Fruit fly (Drosophila melanogaster) whole organism, embryonic: ENCODE data around the gene MESR3.

Source experiments
- Antp ChIP-seq: fragments of 200-800 bp; sonication (Bioruptor generic); optimal IDR thresholded peaks from 3 replicates; lab custom pipeline; 2016; ENCODE audit warnings: missing biosample characterization, missing genetic modification characterization
- Bteb2 ChIP-seq: fragments of 200-800 bp; sonication (Bioruptor generic); optimal IDR thresholded peaks from 2 replicates; lab custom pipeline; 2016; ENCODE audit warnings: missing biosample characterization, missing genetic modification characterization
- CG10654 ChIP-seq: fragments of 200-800 bp; sonication (Bioruptor generic); optimal IDR thresholded peaks from 2 replicates; lab custom pipeline; 2016; ENCODE audit warnings: missing biosample characterization, missing genetic modification characterization
- CG11723 ChIP-seq: fragments of 200-800 bp; sonication (Bioruptor generic); optimal IDR thresholded peaks from 2 replicates; lab custom pipeline; 2017; ENCODE audit warnings: missing biosample characterization, mild to moderate bottlenecking, missing genetic modification characterization
- CG12744 ChIP-seq: fragments of 200-800 bp; sonication (Bioruptor generic); optimal IDR thresholded peaks from 2 replicates; lab custom pipeline; 2016; ENCODE audit warnings: missing biosample characterization, missing genetic modification characterization
- CG14965 ChIP-seq: fragments of 200-800 bp; sonication (Bioruptor generic); optimal IDR thresholded peaks from 2 replicates; lab custom pipeline; 2016; ENCODE audit warnings: missing biosample characterization, missing genetic modification characterization, borderline replicate concordance
- CG16813 ChIP-seq: fragments of 200-800 bp; sonication (Bioruptor generic); IDR thresholded peaks from 3 replicates; pipeline ENCODE4 v1.3.6; 2022; ENCODE audit warnings: missing biosample characterization, missing genetic modification characterization; ENCODE audit not compliant: partially characterized antibody
- CG2116 ChIP-seq: fragments of 200-800 bp; sonication (Bioruptor generic); optimal IDR thresholded peaks from 3 replicates; lab custom pipeline; 2018; ENCODE audit warnings: missing biosample characterization, mild to moderate bottlenecking, missing genetic modification characterization
- CG32772 ChIP-seq: fragments of 200-800 bp; sonication (Bioruptor generic); IDR thresholded peaks from 2 replicates; pipeline ENCODE4 v1.3.6; 2022; ENCODE audit warnings: missing biosample characterization, missing genetic modification characterization
- CG34422 ChIP-seq: fragments of 200-800 bp; sonication (Bioruptor generic); IDR thresholded peaks from 3 replicates; pipeline ENCODE4 v1.3.6; 2022; ENCODE audit warnings: missing biosample characterization, missing genetic modification characterization
- CG42726 ChIP-seq: fragments of 200-800 bp; sonication (Bioruptor generic); IDR thresholded peaks from 2 replicates; pipeline ENCODE4 v1.3.6; 2022; ENCODE audit warnings: missing biosample characterization, missing genetic modification characterization; ENCODE audit not compliant: partially characterized antibody
- CG43689 ChIP-seq: fragments of 200-800 bp; sonication (Bioruptor generic); IDR thresholded peaks from 2 replicates; pipeline ENCODE4 v1.3.6; 2022; ENCODE audit warnings: missing biosample characterization, missing genetic modification characterization
- CG6765 ChIP-seq: fragments of 200-800 bp; sonication (Bioruptor generic); optimal IDR thresholded peaks from 3 replicates; lab custom pipeline; 2017; ENCODE audit warnings: missing biosample characterization, mild to moderate bottlenecking, missing genetic modification characterization
- CG6791 ChIP-seq: fragments of 200-800 bp; sonication (Bioruptor generic); IDR thresholded peaks from 3 replicates; pipeline ENCODE4 v1.3.6; 2022; ENCODE audit warnings: missing biosample characterization, missing genetic modification characterization; ENCODE audit not compliant: partially characterized antibody
- CG7556 ChIP-seq: fragments of 200-800 bp; sonication (Bioruptor generic); optimal IDR thresholded peaks from 2 replicates; lab custom pipeline; 2017; ENCODE audit warnings: missing biosample characterization, mild to moderate bottlenecking, missing genetic modification characterization
- CG8281 ChIP-seq: fragments of 200-800 bp; sonication (Bioruptor generic); optimal IDR thresholded peaks from 2 replicates; lab custom pipeline; 2018; ENCODE audit warnings: missing biosample characterization, mild to moderate bottlenecking, missing genetic modification characterization, moderate library complexity
- CG9215 ChIP-seq: fragments of 200-800 bp; sonication (Bioruptor generic); IDR thresholded peaks from 2 replicates; pipeline ENCODE4 v1.3.6; 2022; ENCODE audit warnings: missing biosample characterization, missing genetic modification characterization
- Dll ChIP-seq: fragments of 200-800 bp; sonication (Bioruptor generic); IDR thresholded peaks from 4 replicates; pipeline ENCODE4 v1.3.6; 2022; ENCODE audit warnings: missing biosample characterization, missing genetic modification characterization; ENCODE audit not compliant: partially characterized antibody
- ERR ChIP-seq: fragments of 200-800 bp; sonication (Bioruptor generic); optimal IDR thresholded peaks from 2 replicates; lab custom pipeline; 2016; ENCODE audit warnings: missing biosample characterization, missing genetic modification characterization
- Lim3 ChIP-seq: fragments of 200-800 bp; sonication (Bioruptor generic); IDR thresholded peaks from 2 replicates; pipeline ENCODE4 v1.3.6; 2022; ENCODE audit warnings: missing biosample characterization, missing genetic modification characterization
- Oaz ChIP-seq: fragments of 200-800 bp; sonication (Bioruptor generic); IDR thresholded peaks from 2 replicates; pipeline ENCODE4 v1.3.6; 2022; ENCODE audit warnings: missing biosample characterization, missing genetic modification characterization
- Rfx ChIP-seq: fragments of 200-800 bp; sonication (Bioruptor generic); IDR thresholded peaks from 2 replicates; pipeline ENCODE4 v1.3.6; 2022; ENCODE audit warnings: missing biosample characterization, missing genetic modification characterization
- aop ChIP-seq: fragments of 200-800 bp; sonication (Bioruptor generic); IDR thresholded peaks from 2 replicates; pipeline ENCODE4 v1.3.6; 2022; ENCODE audit warnings: missing biosample characterization, missing genetic modification characterization
- ara ChIP-seq: fragments of 200-800 bp; sonication (Bioruptor generic); IDR thresholded peaks from 2 replicates; pipeline ENCODE4 v1.3.6; 2022; ENCODE audit warnings: missing biosample characterization, missing genetic modification characterization
- bcd ChIP-seq: fragments of 200-800 bp; sonication (Bioruptor generic); optimal IDR thresholded peaks from 2 replicates; lab custom pipeline; 2017; ENCODE audit warnings: missing biosample characterization, mild to moderate bottlenecking, missing genetic modification characterization
- cg ChIP-seq: fragments of 200-800 bp; sonication (Bioruptor generic); optimal IDR thresholded peaks from 3 replicates; lab custom pipeline; 2019; ENCODE audit warnings: missing biosample characterization, mild to moderate bottlenecking, missing genetic modification characterization, moderate library complexity
- croc ChIP-seq: fragments of 200-800 bp; sonication (Bioruptor generic); conservative IDR thresholded peaks from 3 replicates; pipeline ENCODE4 v1.3.6; 2022; ENCODE audit warnings: missing biosample characterization, missing genetic modification characterization
- crol ChIP-seq: fragments of 200-800 bp; sonication (Bioruptor generic); IDR thresholded peaks from 2 replicates; pipeline ENCODE4 v1.3.6; 2022; ENCODE audit warnings: missing biosample characterization, missing genetic modification characterization
- dan ChIP-seq: fragments of 200-800 bp; sonication (Bioruptor generic); IDR thresholded peaks from 2 replicates; pipeline ENCODE4 v1.3.6; 2022; ENCODE audit warnings: missing biosample characterization, missing genetic modification characterization
- eyg ChIP-seq: fragments of 200-800 bp; sonication (Bioruptor generic); optimal IDR thresholded peaks from 3 replicates; lab custom pipeline; 2016; ENCODE audit warnings: missing biosample characterization, missing genetic modification characterization
- fd3F ChIP-seq: fragments of 200-800 bp; sonication (Bioruptor generic); optimal IDR thresholded peaks from 2 replicates; lab custom pipeline; 2018; ENCODE audit warnings: missing biosample characterization, mild to moderate bottlenecking, missing genetic modification characterization, moderate library complexity
- gro ChIP-seq: fragments of 200-800 bp; sonication (Bioruptor generic); optimal IDR thresholded peaks from 2 replicates; lab custom pipeline; 2016; ENCODE audit warnings: missing biosample characterization, missing genetic modification characterization
- ham ChIP-seq: fragments of 200-800 bp; sonication (Bioruptor generic); IDR thresholded peaks from 2 replicates; pipeline ENCODE4 v1.3.6; 2022; ENCODE audit warnings: missing biosample characterization, missing genetic modification characterization
- her ChIP-seq: fragments of 200-800 bp; sonication (Bioruptor generic); optimal IDR thresholded peaks from 2 replicates; lab custom pipeline; 2016; ENCODE audit warnings: missing biosample characterization, missing genetic modification characterization
- jumu ChIP-seq: fragments of 200-800 bp; sonication (Bioruptor generic); optimal IDR thresholded peaks from 3 replicates; lab custom pipeline; 2016; ENCODE audit warnings: missing biosample characterization, missing genetic modification characterization
- oc ChIP-seq: fragments of 200-800 bp; sonication (Bioruptor generic); optimal IDR thresholded peaks from 2 replicates; lab custom pipeline; 2018; ENCODE audit warnings: missing biosample characterization, mild to moderate bottlenecking, missing genetic modification characterization, moderate library complexity
- org-1 ChIP-seq: fragments of 200-800 bp; sonication (Bioruptor generic); optimal IDR thresholded peaks from 2 replicates; lab custom pipeline; 2017; ENCODE audit warnings: missing biosample characterization, missing genetic modification characterization
- otp ChIP-seq: fragments of 200-800 bp; sonication (Bioruptor generic); IDR thresholded peaks from 3 replicates; pipeline ENCODE4, ENCODE4 v1.3.6; 2022; ENCODE audit warnings: missing biosample characterization, missing genetic modification characterization
- p53 ChIP-seq: fragments of 200-800 bp; sonication (Bioruptor generic); optimal IDR thresholded peaks from 2 replicates; lab custom pipeline; 2016; ENCODE audit warnings: missing biosample characterization, missing genetic modification characterization
- psq ChIP-seq: fragments of 200-800 bp; sonication (Bioruptor generic); optimal IDR thresholded peaks from 2 replicates; lab custom pipeline; 2017; ENCODE audit warnings: missing biosample characterization, missing genetic modification characterization
- repo ChIP-seq: fragments of 200-800 bp; sonication (Bioruptor generic); optimal IDR thresholded peaks from 2 replicates; lab custom pipeline; 2016; ENCODE audit warnings: missing biosample characterization, missing genetic modification characterization
- sima ChIP-seq: fragments of 200-800 bp; sonication (Bioruptor generic); optimal IDR thresholded peaks from 2 replicates; lab custom pipeline; 2016; ENCODE audit warnings: missing biosample characterization, missing genetic modification characterization
- slou ChIP-seq: fragments of 200-800 bp; sonication (Bioruptor generic); optimal IDR thresholded peaks from 3 replicates; lab custom pipeline; 2016; ENCODE audit warnings: missing biosample characterization, missing genetic modification characterization
- sr ChIP-seq: fragments of 200-800 bp; sonication (Bioruptor generic); IDR thresholded peaks from 3 replicates; pipeline ENCODE4 v1.3.6; 2022; ENCODE audit warnings: missing biosample characterization, missing genetic modification characterization
- tin ChIP-seq: fragments of 200-800 bp; sonication (Bioruptor generic); optimal IDR thresholded peaks from 3 replicates; lab custom pipeline; 2016; ENCODE audit warnings: missing biosample characterization, missing genetic modification characterization
- ttk ChIP-seq: fragments of 200-800 bp; sonication (Bioruptor generic); IDR thresholded peaks from 2 replicates; pipeline ENCODE4 v2.1.2; 2022; ENCODE audit warnings: missing biosample characterization, missing genetic modification characterization
- vvl ChIP-seq: fragments of 200-800 bp; sonication (Bioruptor generic); IDR thresholded peaks from 2 replicates; pipeline ENCODE4 v1.3.6; 2022; ENCODE audit warnings: missing biosample characterization, missing genetic modification characterization
- wdn ChIP-seq: fragments of 200-800 bp; sonication (Bioruptor generic); IDR thresholded peaks from 2 replicates; pipeline ENCODE4 v1.3.6; 2022; ENCODE audit warnings: missing biosample characterization, missing genetic modification characterization
- zen ChIP-seq: fragments of 200-800 bp; sonication (Bioruptor generic); optimal IDR thresholded peaks from 3 replicates; lab custom pipeline; 2018; ENCODE audit warnings: missing biosample characterization, mild to moderate bottlenecking, missing genetic modification characterization, moderate library complexity

The MESR3 gene

DNA sequence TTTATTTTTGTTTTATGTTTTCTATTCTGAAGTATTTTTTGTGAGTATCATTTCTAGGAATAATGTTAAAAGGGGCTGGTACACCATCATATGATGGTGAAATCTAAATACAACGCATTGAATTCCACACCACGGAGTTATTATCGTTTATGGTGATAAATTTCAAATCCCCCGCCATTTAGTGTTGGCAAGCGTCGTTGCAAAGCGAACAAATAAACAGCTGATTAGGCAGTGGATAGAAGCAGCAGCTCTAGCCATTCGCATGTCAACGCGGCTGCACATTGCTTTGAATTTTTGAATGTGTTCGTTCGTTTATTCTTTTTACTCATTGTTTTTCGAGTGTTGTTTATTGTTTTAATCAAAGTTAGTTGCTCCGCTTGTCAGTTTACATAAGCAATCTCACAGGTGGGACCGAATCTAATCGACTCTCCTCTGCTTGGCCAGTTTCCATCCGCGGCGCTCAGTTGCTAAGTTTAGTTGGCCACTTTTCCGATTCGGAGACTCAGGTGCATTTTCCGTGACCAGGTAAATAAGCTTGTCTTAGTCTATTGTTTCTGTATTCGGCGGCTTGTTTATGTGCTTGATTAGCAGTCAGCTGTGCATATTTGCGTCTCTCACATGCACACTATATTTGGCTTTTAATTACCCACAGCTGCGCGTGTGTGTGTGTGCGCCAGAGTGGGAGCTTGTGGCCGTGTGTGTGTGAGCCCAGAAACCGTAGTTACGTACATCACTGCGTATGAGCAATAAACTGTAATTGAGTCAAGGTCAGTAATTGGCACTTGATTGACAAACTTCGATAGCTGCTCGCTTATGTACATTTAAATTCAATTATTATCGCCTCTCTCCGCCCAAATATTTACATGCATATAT, 60.1 kb downstream of the MESR3 start, which contains the start of the genes Mst36Fa and CG31751 (continued):
- peak; percentile 55 for TF ChIP-seq jumu (GFP tag; lab: Kevin White, UChicago)
- TF ChIP-seq sr (GFP tag; lab: Robert Waterston, UW), result peak; percentile 45; the same call in 2 of the 3 replicates
- peak; percentile 75 for TF ChIP-seq CG10654 (GFP tag; lab: Kevin White, UChicago)
- peak; percentile 67 for TF ChIP-seq CG14965 (GFP tag; lab: Kevin White, UChicago)
- peak; percentile 72 for TF ChIP-seq bcd (GFP tag; lab: Kevin White, UChicago)
- peak; percentile 88; the same call in 2 of the 3 replicates for TF ChIP-seq otp (GFP tag; lab: Robert Waterston, UW)
- TF ChIP-seq eyg, result peak; percentile 81
- peak; percentile 64 for TF ChIP-seq Bteb2
- no peak for TF ChIP-seq CG6791 (GFP tag; lab: Robert Waterston, UW)
- peak; percentile 64 for TF ChIP-seq CG8281 (tag; lab: Kevin White, UChicago)
- TF ChIP-seq fd3F (GFP tag; lab: Kevin White, UChicago), result peak; percentile 88
- TF ChIP-seq aop (GFP tag; lab: Robert Waterston, UW), result no peak
- peak; percentile 74 for TF ChIP-seq CG2116
- no peak for TF ChIP-seq CG42726 (GFP tag; lab: Robert Waterston, UW)
- TF ChIP-seq dan (GFP tag; lab: Robert Waterston, UW), result no peak
- no peak for TF ChIP-seq Oaz (GFP tag; lab: Robert Waterston, UW)
- peak; percentile 55 for TF ChIP-seq ERR
- TF ChIP-seq slou (GFP tag; lab: Kevin White, UChicago), result peak; percentile 39
- TF ChIP-seq Lim3, result no peak
- TF ChIP-seq Rfx (GFP tag; lab: Robert Waterston, UW), result peak; percentile 81
- peak; percentile 57 for TF ChIP-seq gro (GFP tag; lab: Kevin White, UChicago)
- TF ChIP-seq crol (GFP tag; lab: Robert Waterston, UW), result no peak
- TF ChIP-seq CG6765, result peak; percentile 87
- peak; percentile 6 for TF ChIP-seq zen (tag; lab: Kevin White, UChicago)
- TF ChIP-seq croc (GFP tag; lab: Robert Waterston, UW), result no peak
- peak; percentile 86 for TF ChIP-seq CG11723 (GFP tag; lab: Kevin White, UChicago)
- TF ChIP-seq ttk (GFP tag; lab: Robert Waterston, UW), result no peak
- peak; percentile 45; the same call in 1 of the 4 replicates for TF ChIP-seq Dll (GFP tag; lab: Robert Waterston, UW)
- peak; percentile 68; the same call in 1 of the 3 replicates for TF ChIP-seq CG34422
- TF ChIP-seq cg (GFP tag; lab: Kevin White, UChicago), result peak; percentile 87
- TF ChIP-seq CG12744 (GFP tag; lab: Kevin White, UChicago), result peak; percentile 28
- peak; percentile 35 for TF ChIP-seq oc (tag; lab: Kevin White, UChicago)
- TF ChIP-seq org-1 (GFP tag; lab: Kevin White, UChicago), result peak; percentile 88
- peak; percentile 68 for TF ChIP-seq Antp
- peak; percentile 79 for TF ChIP-seq repo (GFP tag; lab: Kevin White, UChicago)
- TF ChIP-seq sima (GFP tag; lab: Kevin White, UChicago), result peak; percentile 71
- peak; percentile 20; the same call in 1 of the 2 replicates for TF ChIP-seq CG9215
- no peak for TF ChIP-seq ham (GFP tag; lab: Robert Waterston, UW)
- peak; percentile 40; the same call in 1 of the 2 replicates for TF ChIP-seq CG32772
- TF ChIP-seq her (GFP tag; lab: Kevin White, UChicago), result peak; percentile 80
- TF ChIP-seq vvl, result peak; percentile 46; the same call in 1 of the 2 replicates
- peak; percentile 63 for TF ChIP-seq p53
- 0 out of 2 replicates have a peak, but pooled peaks have one; percentile 33 for TF ChIP-seq CG43689 (GFP tag; lab: Robert Waterston, UW)
- no peak for TF ChIP-seq CG16813
- TF ChIP-seq ara (GFP tag; lab: Robert Waterston, UW), result peak; percentile 19; the same call in 1 of the 2 replicates
- peak; percentile 88 for TF ChIP-seq CG7556 (GFP tag; lab: Kevin White, UChicago)
- TF ChIP-seq wdn (GFP tag; lab: Robert Waterston, UW), result no peak
- peak; percentile 35 for TF ChIP-seq tin
- TF ChIP-seq psq, result peak; percentile 49
